Worm (Caenorhabditis elegans) whole organism, young adult: ENCODE data around the gene scav-1.

Source experiments
- dpl-1 ChIP-seq: fragments of 150-350 bp; optimal IDR thresholded peaks from 2 replicates; lab custom pipeline; 2014; ENCODE audit warnings: missing biosample characterization, missing genetic modification reagents, missing genetic modification characterization
- egrh-3 ChIP-seq: fragments of 200-800 bp; sonication (Bioruptor generic); IDR thresholded peaks from 2 replicates; pipeline ENCODE4 v1.3.6; 2022; ENCODE audit warnings: missing genetic modification reagents, missing genetic modification characterization, missing compliant biosample characterization
- mcd-1 ChIP-seq: fragments of 200-800 bp; sonication (Bioruptor generic); IDR thresholded peaks from 2 replicates; pipeline ENCODE4 v1.3.6; 2022; ENCODE audit warnings: missing genetic modification reagents, missing genetic modification characterization, missing compliant biosample characterization
- mxl-1 ChIP-seq: sonication (generic microtip); optimal IDR thresholded peaks from 2 replicates; lab custom pipeline; 2016; ENCODE audit warnings: missing genetic modification characterization, missing compliant biosample characterization
- nhr-90 ChIP-seq: sonication (generic microtip); optimal IDR thresholded peaks from 2 replicates; lab custom pipeline; 2016; ENCODE audit warnings: missing genotype, mild to moderate bottlenecking, missing genetic modification characterization, missing compliant biosample characterization
- pha-4 ChIP-seq: fragments of 150-350 bp; sonication (generic microtip); optimal IDR thresholded peaks from 2 replicates; lab custom pipeline; 2014; ENCODE audit warnings: missing biosample characterization, missing genetic modification reagents, missing genetic modification characterization
- zim-3 ChIP-seq: sonication (generic microtip); optimal IDR thresholded peaks from 2 replicates; lab custom pipeline; 2017; ENCODE audit warnings: mild to moderate bottlenecking, missing genetic modification characterization, moderate library complexity, missing compliant biosample characterization
- ztf-25 ChIP-seq: fragments of 200-800 bp; sonication (Bioruptor generic); IDR thresholded peaks from 2 replicates; pipeline ENCODE4 v1.3.6; 2022; ENCODE audit warnings: missing genetic modification reagents, missing genetic modification characterization, missing compliant biosample characterization

- no peak for TF ChIP-seq mxl-1 (tag; lab: Kevin White, UChicago)
- no peak for TF ChIP-seq ztf-25 (GFP tag; lab: Robert Waterston, UW)
- TF ChIP-seq pha-4 (tag; lab: Kevin White, UChicago) = no peak
- TF ChIP-seq zim-3 (tag; lab: Kevin White, UChicago) = no peak
- no peak for TF ChIP-seq mcd-1 (GFP tag; lab: Robert Waterston, UW)
- TF ChIP-seq nhr-90 (tag; lab: Kevin White, UChicago) = no peak
- no peak for TF ChIP-seq egrh-3 (GFP tag; lab: Robert Waterston, UW)
- no peak for TF ChIP-seq dpl-1 (GFP tag; lab: Kevin White, UChicago)
Observed at ce11 chrX:5347856-5348255, 52.5 kb downstream of the scav-1 start.
